In genomic region chr2L:6090786-6091716, dm6 we compare ENCODE assay signal across 1 fruit fly cellular context.
TF ChIP-seq lines count a peak whose summit lies in the region.

CG45075 (plus strand) TSS chr2L:6091412.

TF ChIP-seq in whole organism, embryonic, 481 proteins besides CTCF, POLR2A, EP300 and RAD21 (continued from another document and continues in another):
- TF ChIP-seq insv (GFP tag; optimal IDR thresholded peaks at IDR 0.05; lab: Kevin White, UChicago) (peak in 1 of 2 experiments; percentile 93), CG5953 (GFP tag; IDR thresholded peaks at IDR 0.05; lab: Robert Waterston, UW) (0 out of 2 replicates have a peak, but pooled peaks have one; percentile 24), p53 (GFP tag; optimal IDR thresholded peaks at IDR 0.05; lab: Kevin White, UChicago) (no peak), Adf1 (GFP tag; IDR thresholded peaks at IDR 0.05; lab: Robert Waterston, UW) (no peak), CG10462 (GFP tag; optimal IDR thresholded peaks at IDR 0.05; lab: Kevin White, UChicago) (no peak), gem (tag; optimal IDR thresholded peaks at IDR 0.05; lab: Kevin White, UChicago) (no peak), ems (GFP tag; optimal IDR thresholded peaks at IDR 0.05; lab: Kevin White, UChicago) (no peak), gsb (GFP tag; IDR thresholded peaks at IDR 0.05; lab: Robert Waterston, UW) (no peak), CG10147 (GFP tag; optimal IDR thresholded peaks at IDR 0.05; lab: Kevin White, UChicago) (no peak), CG7745 (tag; optimal IDR thresholded peaks at IDR 0.05; lab: Kevin White, UChicago) (peak; percentile 32), CG4820 (GFP tag; optimal IDR thresholded peaks at IDR 0.05; lab: Kevin White, UChicago) (no peak), CG2202 (tag; optimal IDR thresholded peaks at IDR 0.05; lab: Kevin White, UChicago) (peak; percentile 35), E2f2 (GFP tag; IDR thresholded peaks at IDR 0.05; lab: Robert Waterston, UW) (no peak), dmrt99B (tag; optimal IDR thresholded peaks at IDR 0.05; lab: Kevin White, UChicago) (peak; percentile 10), CG15514 (GFP tag; optimal IDR thresholded peaks at IDR 0.05; lab: Kevin White, UChicago) (no peak), CG14050 (GFP tag; IDR thresholded peaks at IDR 0.05; lab: Robert Waterston, UW) (no peak), YL-1 (GFP tag; optimal IDR thresholded peaks at IDR 0.05; lab: Kevin White, UChicago) (no peak), mam (GFP tag; optimal IDR thresholded peaks at IDR 0.05; lab: Kevin White, UChicago) (no peak), CG9727 (GFP tag; optimal IDR thresholded peaks at IDR 0.05; lab: Kevin White, UChicago) (no peak), Asciz (GFP tag; optimal IDR thresholded peaks at IDR 0.05; lab: Kevin White, UChicago) (no peak), Blimp-1 (GFP tag; optimal IDR thresholded peaks at IDR 0.05; lab: Kevin White, UChicago) (peak; percentile 20), CG11456 (GFP tag; IDR thresholded peaks at IDR 0.05; lab: Robert Waterston, UW) (no peak), kni (GFP tag; optimal IDR thresholded peaks at IDR 0.05; lab: Kevin White, UChicago) (peak; percentile 36), jing (GFP tag; optimal IDR thresholded peaks at IDR 0.05; lab: Kevin White, UChicago) (no peak), Max (GFP tag; optimal IDR thresholded peaks at IDR 0.05; lab: Kevin White, UChicago) (no peak), Spps (tag; optimal IDR thresholded peaks at IDR 0.05; lab: Kevin White, UChicago) (no peak), CG18011 (GFP tag; optimal IDR thresholded peaks at IDR 0.05; lab: Kevin White, UChicago) (no peak), ci (GFP tag; IDR thresholded peaks at IDR 0.05; lab: Robert Waterston, UW) (peak; percentile 70; the same call in 2 of the 3 replicates), CG11696 (GFP tag; IDR thresholded peaks at IDR 0.05; lab: Robert Waterston, UW) (no peak), CG1792 (GFP tag; optimal IDR thresholded peaks at IDR 0.05; lab: Kevin White, UChicago) (no peak), Pdp1 (GFP tag; optimal IDR thresholded peaks at IDR 0.05; lab: Kevin White, UChicago) (peak in 1 of 2 experiments; percentile 37), bbx (GFP tag; IDR thresholded peaks at IDR 0.05; lab: Robert Waterston, UW; ENCODE audit: partially characterized antibody) (peak; percentile 27; the same call in 1 of the 2 replicates), CG2199 (GFP tag; IDR thresholded peaks at IDR 0.05; lab: Robert Waterston, UW) (0 out of 3 replicates have a peak, but pooled peaks have one; percentile 11), CG4282 (GFP tag; optimal IDR thresholded peaks at IDR 0.05; lab: Kevin White, UChicago) (no peak), sens (GFP tag; lab: Kevin White, UChicago) (peak; percentile 54), her (GFP tag; optimal IDR thresholded peaks at IDR 0.05; lab: Kevin White, UChicago) (peak; percentile 26), nom (GFP tag; optimal IDR thresholded peaks at IDR 0.05; lab: Kevin White, UChicago) (no peak), CG13287 (GFP tag; IDR thresholded peaks at IDR 0.05; lab: Robert Waterston, UW; ENCODE audit: partially characterized antibody) (no peak), Antp (GFP tag; optimal IDR thresholded peaks at IDR 0.05; lab: Kevin White, UChicago) (no peak), ATbp (GFP tag; optimal IDR thresholded peaks at IDR 0.05; lab: Kevin White, UChicago) (no peak), run (tag; optimal IDR thresholded peaks at IDR 0.05; lab: Kevin White, UChicago) (no peak), dati (GFP tag; IDR thresholded peaks at IDR 0.05; lab: Robert Waterston, UW) (no peak), Dp (GFP tag; optimal IDR thresholded peaks at IDR 0.05; lab: Kevin White, UChicago) (no peak), Drgx (GFP tag; IDR thresholded peaks at IDR 0.05; lab: Robert Waterston, UW) (no peak), Hr78 (GFP tag; optimal IDR thresholded peaks at IDR 0.05; lab: Kevin White, UChicago) (peak in 1 of 2 experiments; percentile 69), ap (GFP tag; IDR thresholded peaks at IDR 0.05; lab: Robert Waterston, UW) (no peak), Jarid2 (GFP tag; optimal IDR thresholded peaks at IDR 0.05; lab: Kevin White, UChicago) (peak; percentile 79), fd96Cb (tag; optimal IDR thresholded peaks at IDR 0.05; lab: Kevin White, UChicago) (no peak), sens-2 (GFP tag; IDR thresholded peaks at IDR 0.05; lab: Robert Waterston, UW) (peak; percentile 49; the same call in 1 of the 2 replicates), CG7357 (GFP tag; IDR thresholded peaks at IDR 0.05; lab: Robert Waterston, UW) (no peak), mirr (GFP tag; optimal IDR thresholded peaks at IDR 0.05; lab: Kevin White, UChicago) (no peak), gcm (GFP tag; optimal IDR thresholded peaks at IDR 0.05; lab: Kevin White, UChicago) (peak; percentile 60), cg (GFP tag; optimal IDR thresholded peaks at IDR 0.05; lab: Kevin White, UChicago) (peak; percentile 76), en (GFP tag; optimal IDR thresholded peaks at IDR 0.05; lab: Kevin White, UChicago) (no peak), Hand (GFP tag; optimal IDR thresholded peaks at IDR 0.05; lab: Kevin White, UChicago) (no peak), da (GFP tag; optimal IDR thresholded peaks at IDR 0.05; lab: Kevin White, UChicago) (no peak), H15 (GFP tag; IDR thresholded peaks at IDR 0.05; lab: Robert Waterston, UW) (no peak), CG10267 (tag; optimal IDR thresholded peaks at IDR 0.05; lab: Kevin White, UChicago) (peak; percentile 10), Optix (GFP tag; IDR thresholded peaks at IDR 0.05; lab: Robert Waterston, UW) (no peak), CG5245 (GFP tag; optimal IDR thresholded peaks at IDR 0.05; lab: Kevin White, UChicago) (no peak), stwl (tag; optimal IDR thresholded peaks at IDR 0.05; lab: Kevin White, UChicago) (peak; percentile 32), CG10366 (GFP tag; IDR thresholded peaks at IDR 0.05; lab: Robert Waterston, UW) (no peak), lola (GFP tag; optimal IDR thresholded peaks at IDR 0.05; lab: Kevin White, UChicago) (no peak), NfI (GFP tag; optimal IDR thresholded peaks at IDR 0.05; lab: Kevin White, UChicago) (no peak), CG6175 (GFP tag; IDR thresholded peaks at IDR 0.05; lab: Robert Waterston, UW) (no peak), Med (GFP tag; lab: Kevin White, UChicago) (peak; percentile 11), vvl (GFP tag; IDR thresholded peaks at IDR 0.05; lab: Robert Waterston, UW) (peak; percentile 64; the same call in 1 of the 2 replicates), chm (GFP tag; IDR thresholded peaks at IDR 0.05; lab: Robert Waterston, UW) (peak; percentile 87; the same call in 1 of the 2 replicates), disco-r (GFP tag; optimal IDR thresholded peaks at IDR 0.05; lab: Kevin White, UChicago) (no peak), bsh (GFP tag; optimal IDR thresholded peaks at IDR 0.05; lab: Kevin White, UChicago) (peak in 1 of 2 experiments; percentile 23), Atf-2 (GFP tag; optimal IDR thresholded peaks at IDR 0.05; lab: Kevin White, UChicago) (no peak), CG1603 (tag; optimal IDR thresholded peaks at IDR 0.05; lab: Kevin White, UChicago) (peak; percentile 2), CG15073 (GFP tag; optimal IDR thresholded peaks at IDR 0.05; lab: Kevin White, UChicago) (no peak), fd64A (GFP tag; optimal IDR thresholded peaks at IDR 0.05; lab: Kevin White, UChicago) (peak; percentile 1), CG17186 (GFP tag; optimal IDR thresholded peaks at IDR 0.05; lab: Kevin White, UChicago) (no peak), zfh2 (GFP tag; optimal IDR thresholded peaks at IDR 0.05; lab: Kevin White, UChicago) (no peak), CkIIα-i1 (GFP tag; IDR thresholded peaks at IDR 0.05; lab: Robert Waterston, UW) (no peak), Bdp1 (GFP tag; optimal IDR thresholded peaks at IDR 0.05; lab: Kevin White, UChicago) (no peak), rib (GFP tag; IDR thresholded peaks at IDR 0.05; lab: Robert Waterston, UW) (no peak), CG13894 (tag; optimal IDR thresholded peaks at IDR 0.05; lab: Kevin White, UChicago) (peak; percentile 79), CG30403 (GFP tag; optimal IDR thresholded peaks at IDR 0.05; lab: Kevin White, UChicago) (no peak), sisA (GFP tag; IDR thresholded peaks at IDR 0.05; lab: Robert Waterston, UW) (no peak), Ets65A (GFP tag; lab: Kevin White, UChicago) (no peak), row (GFP tag; IDR thresholded peaks at IDR 0.05; lab: Robert Waterston, UW) (no peak), zen (tag; optimal IDR thresholded peaks at IDR 0.05; lab: Kevin White, UChicago) (no peak), lab (GFP tag; optimal IDR thresholded peaks at IDR 0.05; lab: Kevin White, UChicago) (no peak), oc (tag; optimal IDR thresholded peaks at IDR 0.05; lab: Kevin White, UChicago) (no peak), sr (GFP tag; IDR thresholded peaks at IDR 0.05; lab: Robert Waterston, UW) (no peak), Sry-β (GFP tag; optimal IDR thresholded peaks at IDR 0.05; lab: Kevin White, UChicago) (no peak), Ets97D (GFP tag; optimal IDR thresholded peaks at IDR 0.05; lab: Kevin White, UChicago) (peak; percentile 6), dimm (GFP tag; IDR thresholded peaks at IDR 0.05; lab: Robert Waterston, UW) (no peak), ERR (GFP tag; optimal IDR thresholded peaks at IDR 0.05; lab: Kevin White, UChicago) (no peak), Opbp (GFP tag; IDR thresholded peaks at IDR 0.05; lab: Robert Waterston, UW; ENCODE audit: partially characterized antibody) (peak; percentile 18; the same call in 1 of the 3 replicates), CG17328 (GFP tag; IDR thresholded peaks at IDR 0.05; lab: Robert Waterston, UW) (no peak), unpg (GFP tag; optimal IDR thresholded peaks at IDR 0.05; lab: Kevin White, UChicago) (no peak), jigr1 (GFP tag; IDR thresholded peaks at IDR 0.05; lab: Robert Waterston, UW) (no peak), CG31365 (tag; optimal IDR thresholded peaks at IDR 0.05; lab: Kevin White, UChicago) (no peak), repo (GFP tag; optimal IDR thresholded peaks at IDR 0.05; lab: Kevin White, UChicago) (no peak), CG4707 (GFP tag; optimal IDR thresholded peaks at IDR 0.05; lab: Kevin White, UChicago) (no peak), CG9437 (GFP tag; optimal IDR thresholded peaks at IDR 0.05; lab: Kevin White, UChicago) (no peak), zf30C (GFP tag; optimal IDR thresholded peaks at IDR 0.05; lab: Kevin White, UChicago) (no peak), slbo (GFP tag; IDR thresholded peaks at IDR 0.05; lab: Robert Waterston, UW) (no peak), BtbVII (GFP tag; optimal IDR thresholded peaks at IDR 0.05; lab: Kevin White, UChicago) (no peak), Sox102F (GFP tag; optimal IDR thresholded peaks at IDR 0.05; lab: Kevin White, UChicago) (no peak), Stat92E (GFP tag; optimal IDR thresholded peaks at IDR 0.05; lab: Kevin White, UChicago) (peak in 1 of 3 experiments; percentile 27), Hr51 (GFP tag; optimal IDR thresholded peaks at IDR 0.05; lab: Kevin White, UChicago) (no peak), psq (GFP tag; optimal IDR thresholded peaks at IDR 0.05; lab: Kevin White, UChicago) (no peak), CG15601 (tag; optimal IDR thresholded peaks at IDR 0.05; lab: Kevin White, UChicago) (peak; percentile 30), fru (optimal IDR thresholded peaks at IDR 0.05; lab: Kevin White, UChicago) (no peak), aop (GFP tag; IDR thresholded peaks at IDR 0.05; lab: Robert Waterston, UW) (no peak), D19A (tag; optimal IDR thresholded peaks at IDR 0.05; lab: Kevin White, UChicago) (no peak), CG18764 (GFP tag; optimal IDR thresholded peaks at IDR 0.05; lab: Kevin White, UChicago) (no peak), bcd (GFP tag; optimal IDR thresholded peaks at IDR 0.05; lab: Kevin White, UChicago) (no peak), chn (GFP tag; optimal IDR thresholded peaks at IDR 0.05; lab: Kevin White, UChicago) (peak; percentile 37), CG3407 (GFP tag; optimal IDR thresholded peaks at IDR 0.05; lab: Kevin White, UChicago) (no peak), dan (GFP tag; IDR thresholded peaks at IDR 0.05; lab: Robert Waterston, UW) (no peak), sqz (GFP tag; optimal IDR thresholded peaks at IDR 0.05; lab: Kevin White, UChicago) (peak; percentile 61), slou (GFP tag; optimal IDR thresholded peaks at IDR 0.05; lab: Kevin White, UChicago) (no peak), HmgZ (tag; optimal IDR thresholded peaks at IDR 0.05; lab: Kevin White, UChicago) (peak; percentile 10), stc (GFP tag; IDR thresholded peaks at IDR 0.05; lab: Robert Waterston, UW) (no peak), fd3F (GFP tag; optimal IDR thresholded peaks at IDR 0.05; lab: Kevin White, UChicago) (no peak), CG6272 (GFP tag; IDR thresholded peaks at IDR 0.05; lab: Robert Waterston, UW) (no peak), Poxn (GFP tag; IDR thresholded peaks at IDR 0.05; lab: Robert Waterston, UW) (no peak), Nf-YB (GFP tag; optimal IDR thresholded peaks at IDR 0.05; lab: Kevin White, UChicago) (no peak), exex (tag; optimal IDR thresholded peaks at IDR 0.05; lab: Kevin White, UChicago) (no peak), CG10431 (GFP tag; optimal IDR thresholded peaks at IDR 0.05; lab: Kevin White, UChicago) (no peak), hbn (GFP tag; IDR thresholded peaks at IDR 0.05; lab: Robert Waterston, UW; ENCODE audit: partially characterized antibody) (no peak), CG14441 (GFP tag; IDR thresholded peaks at IDR 0.05; lab: Robert Waterston, UW) (no peak), wor (GFP tag; IDR thresholded peaks at IDR 0.05; lab: Robert Waterston, UW) (no peak), ro (GFP tag; IDR thresholded peaks at IDR 0.05; lab: Robert Waterston, UW) (no peak), crc (GFP tag; optimal IDR thresholded peaks at IDR 0.05; lab: Kevin White, UChicago) (no peak), Sry-δ (GFP tag; optimal IDR thresholded peaks at IDR 0.05; lab: Kevin White, UChicago) (no peak), Scr (GFP tag; IDR thresholded peaks at IDR 0.05; lab: Robert Waterston, UW; ENCODE audit: partially characterized antibody) (peak; percentile 27; the same call in 1 of the 2 replicates), nmo (GFP tag; optimal IDR thresholded peaks at IDR 0.05; lab: Kevin White, UChicago) (no peak), CG17568 (GFP tag; optimal IDR thresholded peaks at IDR 0.05; lab: Kevin White, UChicago) (no peak), amos (GFP tag; IDR thresholded peaks at IDR 0.05; lab: Robert Waterston, UW; ENCODE audit: partially characterized antibody) (no peak), CG7839 (tag; optimal IDR thresholded peaks at IDR 0.05; lab: Kevin White, UChicago) (no peak), HLHmδ (GFP tag; optimal IDR thresholded peaks at IDR 0.05; lab: Kevin White, UChicago) (peak; percentile 74)
